Worm (Caenorhabditis elegans): Measurements from ENCODE around the gene srh-74.

DNA sequence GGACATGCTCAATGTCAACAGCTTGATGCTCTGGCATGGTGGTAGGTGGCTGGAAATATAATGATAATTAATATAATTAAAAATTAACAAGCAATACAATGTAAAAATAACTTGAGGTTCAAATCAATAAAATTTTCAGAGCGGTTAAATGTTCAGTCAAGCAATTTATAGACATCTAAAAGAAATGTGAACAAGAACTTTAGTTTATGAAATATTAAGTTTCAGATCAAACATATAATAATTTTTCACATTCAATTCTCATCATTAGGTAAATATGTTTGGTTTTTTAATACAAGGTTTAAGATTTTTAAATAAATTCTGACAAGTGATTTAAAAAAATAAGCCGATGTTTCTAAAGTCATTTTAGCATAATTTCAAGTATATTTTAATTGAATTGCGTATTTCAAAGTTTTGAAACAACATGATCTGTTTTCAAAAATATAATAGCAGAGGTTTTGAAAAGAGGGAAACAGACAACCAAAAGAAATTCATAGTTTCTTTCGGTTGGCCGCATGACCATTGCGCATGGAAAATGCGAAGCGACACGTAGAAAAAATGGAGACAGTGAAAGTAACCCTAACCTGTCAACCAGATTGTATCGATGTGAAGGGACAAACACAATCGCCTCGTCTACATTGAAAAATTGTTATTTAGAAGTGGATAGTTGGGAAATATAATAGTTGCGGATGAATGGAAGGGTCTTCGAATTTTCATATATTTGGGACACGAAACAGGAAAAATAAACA is 11.8 kb upstream of the srh-74 start, which contains the start of gene T04C12.11:
- TF ChIP-seq egl-27 (tag; optimal IDR thresholded peaks at IDR 0.05) (no peak), zag-1 (tag; optimal IDR thresholded peaks at IDR 0.05) (no peak), ZK546.5 (tag; optimal IDR thresholded peaks at IDR 0.05) (no peak), R02D3.7 (tag; optimal IDR thresholded peaks at IDR 0.05) (no peak), sea-2 (GFP tag; optimal IDR thresholded peaks at IDR 0.05) (no peak), nhr-11 (tag; optimal IDR thresholded peaks at IDR 0.05) (no peak), elt-1 (tag; optimal IDR thresholded peaks at IDR 0.05) (no peak), ztf-11 (tag; optimal IDR thresholded peaks at IDR 0.05) (no peak), mdl-1 (tag; optimal IDR thresholded peaks at IDR 0.05) (no peak), nhr-12 (tag; optimal IDR thresholded peaks at IDR 0.05) (no peak), unc-62 (GFP tag; optimal IDR thresholded peaks at IDR 0.05) (no peak)
